Fruit fly (Drosophila melanogaster) whole organism, embryonic: ENCODE results near the gene hng2.
A peak's percentile ranks its signal among the peaks of the same experiment; 100 is the strongest.

Experiments
- Adf1 ChIP-seq: fragments of 200-800 bp; sonication (Bioruptor generic); IDR thresholded peaks from 2 replicates; pipeline ENCODE4 v1.3.6; 2022; ENCODE audit warnings: missing biosample characterization, missing genetic modification characterization
- Atf-2 ChIP-seq: fragments of 200-800 bp; sonication (Bioruptor generic); optimal IDR thresholded peaks from 2 replicates; lab custom pipeline; 2016; ENCODE audit warnings: missing biosample characterization, missing genetic modification characterization
- B-H1 ChIP-seq: fragments of 200-800 bp; sonication (Bioruptor generic); IDR thresholded peaks from 3 replicates; pipeline ENCODE4 v1.3.6; 2022; ENCODE audit warnings: missing biosample characterization, missing genetic modification characterization
- CG10147 ChIP-seq: fragments of 200-800 bp; sonication (Bioruptor generic); optimal IDR thresholded peaks from 2 replicates; lab custom pipeline; 2019; ENCODE audit warnings: missing biosample characterization, mild to moderate bottlenecking, missing genetic modification characterization, moderate library complexity
- CG1024 ChIP-seq: fragments of 200-800 bp; sonication (Bioruptor generic); IDR thresholded peaks from 2 replicates; pipeline ENCODE4 v1.3.6; 2022; ENCODE audit warnings: missing biosample characterization, missing genetic modification characterization
- CG10321 ChIP-seq: fragments of 200-800 bp; sonication (Bioruptor generic); IDR thresholded peaks from 2 replicates; pipeline ENCODE4 v1.3.6; 2022; ENCODE audit warnings: missing biosample characterization, missing genetic modification characterization
- CG10543 ChIP-seq: fragments of 200-800 bp; sonication (Bioruptor generic); optimal IDR thresholded peaks from 3 replicates; lab custom pipeline; 2017; ENCODE audit warnings: missing biosample characterization, mild to moderate bottlenecking, missing genetic modification characterization, moderate library complexity
- CG11398 ChIP-seq: fragments of 200-800 bp; sonication (Bioruptor generic); optimal IDR thresholded peaks from 2 replicates; lab custom pipeline; 2016; ENCODE audit warnings: missing biosample characterization, missing genetic modification characterization
- CG13894 ChIP-seq: fragments of 200-800 bp; sonication (Bioruptor generic); optimal IDR thresholded peaks from 3 replicates; lab custom pipeline; 2018; ENCODE audit warnings: missing biosample characterization, mild to moderate bottlenecking, missing genetic modification characterization, moderate library complexity
- CG14050 ChIP-seq: fragments of 200-800 bp; sonication (Bioruptor generic); IDR thresholded peaks from 3 replicates; pipeline ENCODE4 v1.3.6; 2022; ENCODE audit warnings: missing biosample characterization, missing genetic modification characterization
- CG18476 ChIP-seq: fragments of 200-800 bp; sonication (Bioruptor generic); optimal IDR thresholded peaks from 2 replicates; lab custom pipeline; 2016; ENCODE audit warnings: missing biosample characterization, mild to moderate bottlenecking, missing genetic modification characterization
- CG18599 ChIP-seq: fragments of 200-800 bp; sonication (Bioruptor generic); optimal IDR thresholded peaks from 3 replicates; lab custom pipeline; 2017; ENCODE audit warnings: missing biosample characterization, missing genetic modification characterization, mild to moderate bottlenecking, moderate library complexity, missing genetic modification reagents
- CG32772 ChIP-seq: fragments of 200-800 bp; sonication (Bioruptor generic); IDR thresholded peaks from 2 replicates; pipeline ENCODE4 v1.3.6; 2022; ENCODE audit warnings: missing biosample characterization, missing genetic modification characterization
- CG43689 ChIP-seq: fragments of 200-800 bp; sonication (Bioruptor generic); IDR thresholded peaks from 2 replicates; pipeline ENCODE4 v1.3.6; 2022; ENCODE audit warnings: missing biosample characterization, missing genetic modification characterization
- CG6765 ChIP-seq: fragments of 200-800 bp; sonication (Bioruptor generic); optimal IDR thresholded peaks from 3 replicates; lab custom pipeline; 2017; ENCODE audit warnings: missing biosample characterization, mild to moderate bottlenecking, missing genetic modification characterization
- CG7987 ChIP-seq: fragments of 200-800 bp; sonication (Bioruptor generic); optimal IDR thresholded peaks from 2 replicates; lab custom pipeline; 2018; ENCODE audit warnings: missing biosample characterization, mild to moderate bottlenecking, missing genetic modification characterization, moderate library complexity
- CG8290 ChIP-seq, 3 experiments: fragments of 200-800 bp; sonication (Bioruptor generic); optimal IDR thresholded peaks; 2 replicates each; lab custom pipeline; 2016 to 2019; ENCODE audit warnings: missing biosample characterization in 3 of 3, missing genetic modification characterization in 3 of 3, mild to moderate bottlenecking in 2 of 3, moderate library complexity in 1 of 3
- CG8944 ChIP-seq: fragments of 200-800 bp; sonication (Bioruptor generic); optimal IDR thresholded peaks from 3 replicates; lab custom pipeline; 2016; ENCODE audit warnings: missing biosample characterization, missing genetic modification characterization
- CG9932 ChIP-seq: fragments of 200-800 bp; sonication (Bioruptor generic); IDR thresholded peaks from 2 replicates; pipeline ENCODE4 v1.3.6; 2022; ENCODE audit warnings: missing biosample characterization, missing genetic modification characterization
- CoRest ChIP-seq: fragments of 200-800 bp; sonication (Bioruptor generic); optimal IDR thresholded peaks from 3 replicates; lab custom pipeline; 2018; ENCODE audit warnings: missing biosample characterization, mild to moderate bottlenecking, missing genetic modification characterization, moderate library complexity
- Dip3 ChIP-seq: fragments of 200-800 bp; sonication (Bioruptor generic); optimal IDR thresholded peaks from 3 replicates; lab custom pipeline; 2016; ENCODE audit warnings: missing biosample characterization, missing genetic modification characterization
- Fer1 ChIP-seq: fragments of 200-800 bp; sonication (Bioruptor generic); optimal IDR thresholded peaks from 2 replicates; lab custom pipeline; 2017; ENCODE audit warnings: missing biosample characterization, mild to moderate bottlenecking, missing genetic modification characterization
- Fer3 ChIP-seq: fragments of 200-800 bp; sonication (Bioruptor generic); optimal IDR thresholded peaks from 2 replicates; lab custom pipeline; 2018; ENCODE audit warnings: missing biosample characterization, mild to moderate bottlenecking, missing genetic modification characterization, moderate library complexity
- Hand ChIP-seq: fragments of 200-800 bp; sonication (Bioruptor generic); optimal IDR thresholded peaks from 2 replicates; lab custom pipeline; 2017; ENCODE audit warnings: mild to moderate bottlenecking, missing biosample characterization, missing genetic modification reagents, missing genetic modification characterization
- Hmr ChIP-seq: fragments of 200-800 bp; sonication (Bioruptor generic); optimal IDR thresholded peaks from 3 replicates; lab custom pipeline; 2017; ENCODE audit warnings: mild to moderate bottlenecking, missing biosample characterization, missing genetic modification reagents, missing genetic modification characterization
- NFAT ChIP-seq: fragments of 200-800 bp; sonication (Bioruptor generic); IDR thresholded peaks from 2 replicates; pipeline ENCODE4 v1.3.6; 2022; ENCODE audit warnings: missing biosample characterization, missing genetic modification characterization
- Optix ChIP-seq: fragments of 200-800 bp; sonication (Bioruptor generic); IDR thresholded peaks from 3 replicates; pipeline ENCODE4 v1.3.6; 2022; ENCODE audit warnings: missing biosample characterization, missing genetic modification characterization
- Vsx1 ChIP-seq: fragments of 200-800 bp; sonication (Bioruptor generic); optimal IDR thresholded peaks from 2 replicates; lab custom pipeline; 2017; ENCODE audit warnings: missing biosample characterization, mild to moderate bottlenecking, missing genetic modification characterization, missing genetic modification reagents
- abd-A ChIP-seq: fragments of 200-800 bp; sonication (Bioruptor generic); optimal IDR thresholded peaks from 3 replicates; lab custom pipeline; 2019; ENCODE audit warnings: missing biosample characterization, mild to moderate bottlenecking, missing genetic modification characterization, moderate library complexity
- bigmax ChIP-seq: fragments of 200-800 bp; sonication (Bioruptor generic); optimal IDR thresholded peaks from 2 replicates; lab custom pipeline; 2018; ENCODE audit warnings: missing biosample characterization, mild to moderate bottlenecking, missing genetic modification characterization
- cad ChIP-seq: fragments of >200 bp; optimal IDR thresholded peaks from 2 replicates; lab custom pipeline; 2017; ENCODE audit warnings: missing biosample characterization, missing genetic modification characterization
- caup ChIP-seq: fragments of 200-800 bp; sonication (Bioruptor generic); optimal IDR thresholded peaks from 3 replicates; lab custom pipeline; 2017; ENCODE audit warnings: missing biosample characterization, mild to moderate bottlenecking, missing genetic modification characterization, moderate library complexity; ENCODE audit not compliant: severe bottlenecking
- chinmo ChIP-seq: fragments of 200-800 bp; sonication (Bioruptor generic); IDR thresholded peaks from 4 replicates; pipeline ENCODE4 v1.3.6; 2022; ENCODE audit warnings: missing biosample characterization, missing genetic modification characterization; ENCODE audit not compliant: partially characterized antibody
- crol ChIP-seq: fragments of 200-800 bp; sonication (Bioruptor generic); IDR thresholded peaks from 2 replicates; pipeline ENCODE4 v1.3.6; 2022; ENCODE audit warnings: missing biosample characterization, missing genetic modification characterization
- cwo ChIP-seq: fragments of 200-800 bp; sonication (Bioruptor generic); optimal IDR thresholded peaks from 3 replicates; lab custom pipeline; 2017; ENCODE audit warnings: missing biosample characterization, missing genetic modification characterization, mild to moderate bottlenecking, moderate library complexity, missing genetic modification reagents
- exex ChIP-seq: fragments of 200-800 bp; sonication (Bioruptor generic); optimal IDR thresholded peaks from 4 replicates; lab custom pipeline; 2018; ENCODE audit warnings: missing biosample characterization, mild to moderate bottlenecking, missing genetic modification characterization, moderate library complexity
- eyg ChIP-seq: fragments of 200-800 bp; sonication (Bioruptor generic); optimal IDR thresholded peaks from 3 replicates; lab custom pipeline; 2016; ENCODE audit warnings: missing biosample characterization, missing genetic modification characterization
- gsb-n ChIP-seq: fragments of 200-800 bp; sonication (Bioruptor generic); optimal IDR thresholded peaks from 3 replicates; lab custom pipeline; 2018; ENCODE audit warnings: missing biosample characterization, mild to moderate bottlenecking, missing genetic modification characterization
- lab ChIP-seq: fragments of 200-800 bp; sonication (Bioruptor generic); optimal IDR thresholded peaks from 3 replicates; lab custom pipeline; 2017; ENCODE audit warnings: missing biosample characterization, missing genetic modification characterization, mild to moderate bottlenecking, moderate library complexity, missing genetic modification reagents
- onecut ChIP-seq: fragments of 200-800 bp; sonication (Bioruptor generic); IDR thresholded peaks from 2 replicates; pipeline ENCODE4 v1.3.6; 2022; ENCODE audit warnings: missing biosample characterization, missing genetic modification characterization
- pita ChIP-seq: fragments of 200-800 bp; sonication (Bioruptor generic); optimal IDR thresholded peaks from 2 replicates; lab custom pipeline; 2017; ENCODE audit warnings: missing biosample characterization, mild to moderate bottlenecking, missing genetic modification characterization
- rib ChIP-seq: fragments of 200-800 bp; sonication (Bioruptor generic); IDR thresholded peaks from 2 replicates; pipeline ENCODE4 v1.3.6; 2022; ENCODE audit warnings: missing biosample characterization, missing genetic modification characterization
- sens ChIP-seq: fragments of 200-800 bp; sonication (Bioruptor generic); peaks from one replicate; lab custom pipeline; 2016; ENCODE audit warnings: missing biosample characterization, missing genetic modification characterization
- ssp ChIP-seq: fragments of 200-800 bp; sonication (Bioruptor generic); IDR thresholded peaks from 2 replicates; pipeline ENCODE4 v1.3.6; 2022; ENCODE audit warnings: missing biosample characterization, missing genetic modification characterization

hng2 gene

DNA sequence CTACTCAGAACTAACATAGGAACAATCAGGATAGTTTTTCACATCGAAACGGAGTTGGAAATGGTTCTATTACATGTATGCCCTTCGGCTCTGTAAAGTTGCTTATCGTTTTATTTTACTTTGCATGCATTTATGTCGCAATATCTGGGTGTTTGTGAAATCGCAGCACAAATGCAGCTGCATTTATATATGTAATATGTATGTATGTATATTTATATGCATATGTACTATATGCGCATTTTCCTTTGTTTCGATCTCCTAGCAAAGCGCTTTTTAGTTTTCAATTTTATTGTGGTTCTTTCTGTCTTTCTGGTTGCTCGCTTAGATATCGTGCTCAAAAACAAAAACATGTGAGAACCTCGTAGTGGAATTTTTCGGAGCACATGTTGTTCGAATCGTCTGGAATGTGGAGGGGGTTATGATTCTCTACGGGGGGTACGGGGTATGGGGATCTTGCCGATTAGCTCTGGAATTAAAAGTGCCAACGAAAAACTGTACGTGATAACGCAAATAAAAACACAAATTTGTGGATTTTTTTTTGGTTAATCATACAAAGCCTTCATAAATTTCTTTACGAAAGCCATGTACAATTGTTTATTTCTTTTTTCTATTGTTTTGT, 8.0 kb downstream of the hng2 start (continued):
- TF ChIP-seq Adf1 (GFP tag; lab: Robert Waterston, UW) (peak; percentile 9; the same call in 1 of the 2 replicates), chinmo (GFP tag; lab: Robert Waterston, UW) (0 out of 4 replicates have a peak, but pooled peaks have one; percentile 4), CG11398 (GFP tag; lab: Kevin White, UChicago) (no peak), Optix (GFP tag; lab: Robert Waterston, UW) (no peak), eyg (GFP tag; lab: Kevin White, UChicago) (no peak), cad (GFP tag; lab: Kevin White, UChicago) (no peak), lab (peak; percentile 36), CG10321 (GFP tag; lab: Robert Waterston, UW) (no peak), pita (GFP tag; lab: Kevin White, UChicago) (no peak), CG32772 (GFP tag; lab: Robert Waterston, UW) (no peak), bigmax (GFP tag; lab: Kevin White, UChicago) (peak; percentile 20), Fer3 (peak; percentile 13), CG10147 (GFP tag; lab: Kevin White, UChicago) (peak; percentile 32), CG1024 (GFP tag; lab: Robert Waterston, UW) (no peak), CG18476 (GFP tag; lab: Kevin White, UChicago) (no peak), exex (tag; lab: Kevin White, UChicago) (peak; percentile 63), Dip3 (no peak), CG14050 (GFP tag; lab: Robert Waterston, UW) (no peak), onecut (GFP tag; lab: Robert Waterston, UW) (no peak), rib (GFP tag; lab: Robert Waterston, UW) (peak; percentile 34; the same call in 1 of the 2 replicates), sens (GFP tag; lab: Kevin White, UChicago) (peak; percentile 8), CG8290 (GFP tag; optimal IDR thresholded peaks at IDR 0.05; lab: Kevin White, UChicago) (no peak), CG8290 (tag; optimal IDR thresholded peaks at IDR 0.05; lab: Kevin White, UChicago) (peak in 1 of 2 experiments; percentile 37), crol (GFP tag; lab: Robert Waterston, UW) (peak; percentile 89), CoRest (no peak), CG7987 (GFP tag; lab: Kevin White, UChicago) (peak; percentile 30), Vsx1 (peak; percentile 69), NFAT (GFP tag; lab: Robert Waterston, UW) (peak; percentile 92), B-H1 (GFP tag; lab: Robert Waterston, UW) (no peak), CG13894 (tag; lab: Kevin White, UChicago) (peak; percentile 76), cwo (peak; percentile 80), CG43689 (GFP tag; lab: Robert Waterston, UW) (no peak), caup (GFP tag; lab: Kevin White, UChicago) (peak; percentile 12), ssp (no peak), CG9932 (GFP tag; lab: Robert Waterston, UW) (0 out of 2 replicates have a peak, but pooled peaks have one; percentile 18), CG10543 (GFP tag; lab: Kevin White, UChicago) (peak; percentile 81), Hmr (GFP tag; lab: Kevin White, UChicago) (peak; percentile 12), Hand (GFP tag; lab: Kevin White, UChicago) (no peak), Fer1 (GFP tag; lab: Kevin White, UChicago) (peak; percentile 36), gsb-n (tag; lab: Kevin White, UChicago) (no peak), abd-A (tag; lab: Kevin White, UChicago) (peak; percentile 51), CG6765 (GFP tag; lab: Kevin White, UChicago) (peak; percentile 10), Atf-2 (GFP tag; lab: Kevin White, UChicago) (no peak), CG8944 (no peak), CG18599 (GFP tag; lab: Kevin White, UChicago) (peak; percentile 48)
- TF ChIP-seq, all 482 proteins: peak for 41
